Worm (Caenorhabditis elegans): ENCODE results near the gene R07D5.2.

DNA sequence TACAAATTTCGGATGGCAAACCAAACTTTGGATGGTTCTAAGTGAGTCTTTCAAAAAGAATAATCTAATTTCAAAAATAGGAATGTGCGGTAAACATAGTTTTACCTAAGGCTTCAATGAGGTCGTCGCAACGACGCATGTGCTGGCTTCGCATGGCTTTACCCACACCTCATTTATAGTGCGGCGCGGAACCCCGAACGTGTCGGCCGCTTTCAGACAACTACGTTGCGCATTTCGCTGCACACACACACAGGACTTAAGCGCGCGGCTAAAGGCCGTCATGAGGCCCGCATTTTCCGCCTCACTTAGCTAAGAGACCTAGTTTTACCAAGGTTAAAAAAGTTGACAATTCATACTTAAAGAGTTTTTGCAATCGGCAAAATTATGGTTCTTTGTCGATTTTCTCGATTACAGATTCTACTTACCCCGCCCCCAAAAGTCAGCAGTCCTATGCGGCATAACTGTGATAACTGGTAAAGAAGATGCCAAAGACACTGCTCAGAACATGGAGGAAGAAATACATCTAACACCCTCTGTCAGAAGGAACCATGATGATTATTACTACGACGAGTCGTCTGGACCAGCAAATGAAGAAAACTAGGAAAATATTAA lies 23.5 kb downstream of the R07D5.2 start:
- no peak for TF ChIP-seq him-1 (tag; optimal IDR thresholded peaks at IDR 0.05)
- TF ChIP-seq dao-5 (tag; optimal IDR thresholded peaks at IDR 0.05), result no peak
- TF ChIP-seq W03F9.2 (tag; optimal IDR thresholded peaks at IDR 0.05), result no peak

Measured in whole organism, L4/young adult.